Worm (Caenorhabditis elegans) whole organism, L3 larva: ENCODE data around the gene Y41E3.18.

Source experiments
- R02D3.7 ChIP-seq: fragments of 150-350 bp; optimal IDR thresholded peaks from 2 replicates; lab custom pipeline; 2014; ENCODE audit warnings: missing biosample characterization, missing genetic modification characterization
- ZK546.5 ChIP-seq: sonication (generic microtip); optimal IDR thresholded peaks from 2 replicates; lab custom pipeline; 2017; ENCODE audit warnings: missing biosample characterization, missing genetic modification characterization
- ceh-28 ChIP-seq: fragments of 150-350 bp; optimal IDR thresholded peaks from 2 replicates; lab custom pipeline; 2014; ENCODE audit warnings: missing biosample characterization, missing genetic modification reagents, missing genetic modification characterization
- ceh-82 ChIP-seq: fragments of 150-350 bp; optimal IDR thresholded peaks from 2 replicates; lab custom pipeline; 2014; ENCODE audit warnings: missing biosample characterization, missing genetic modification characterization
- egl-27 ChIP-seq: sonication (generic microtip); optimal IDR thresholded peaks from 4 replicates; lab custom pipeline; 2017; ENCODE audit warnings: missing biosample characterization, missing genetic modification reagents, missing genetic modification characterization
- egl-5 ChIP-seq: fragments of 150-350 bp; optimal IDR thresholded peaks from 2 replicates; lab custom pipeline; 2017; ENCODE audit warnings: missing biosample characterization, missing genetic modification reagents, missing genetic modification characterization, inconsistent platforms
- elt-2 ChIP-seq: sonication (generic microtip); optimal IDR thresholded peaks from 2 replicates; lab custom pipeline; 2016; ENCODE audit warnings: missing genetic modification reagents, mild to moderate bottlenecking, missing genetic modification characterization, missing compliant biosample characterization
- eor-1 ChIP-seq, 2 experiments: fragments of 150-350 bp; optimal IDR thresholded peaks; 2 replicates each; lab custom pipeline; 2014 to 2018; ENCODE audit warnings: missing biosample characterization in 2 of 2, missing genetic modification characterization in 2 of 2
- fkh-10 ChIP-seq: sonication (generic microtip); optimal IDR thresholded peaks from 2 replicates; lab custom pipeline; 2017; ENCODE audit warnings: missing biosample characterization, missing genetic modification reagents, missing genetic modification characterization
- fkh-2 ChIP-seq: fragments of 150-350 bp; optimal IDR thresholded peaks from 2 replicates; lab custom pipeline; 2014; ENCODE audit warnings: missing biosample characterization, missing genetic modification reagents, missing genetic modification characterization
- fos-1 ChIP-seq: fragments of 150-350 bp; optimal IDR thresholded peaks from 2 replicates; lab custom pipeline; 2014; ENCODE audit warnings: missing biosample characterization, missing genetic modification characterization
- hmg-11 ChIP-seq: sonication (generic microtip); optimal IDR thresholded peaks from 2 replicates; lab custom pipeline; 2016; ENCODE audit warnings: missing genetic modification characterization, missing compliant biosample characterization
- jun-1 ChIP-seq: fragments of 150-350 bp; optimal IDR thresholded peaks from 2 replicates; lab custom pipeline; 2014; ENCODE audit warnings: missing biosample characterization, missing genetic modification reagents, missing genetic modification characterization
- lin-15B ChIP-seq: fragments of 150-350 bp; optimal IDR thresholded peaks from 2 replicates; lab custom pipeline; 2014; ENCODE audit warnings: missing biosample characterization, missing genetic modification characterization
- lin-39 ChIP-seq: fragments of 150-350 bp; optimal IDR thresholded peaks from 2 replicates; lab custom pipeline; 2018; ENCODE audit warnings: missing biosample characterization, missing genetic modification reagents, missing genetic modification characterization
- lsy-12 ChIP-seq: sonication (generic microtip); optimal IDR thresholded peaks from 2 replicates; lab custom pipeline; 2016; ENCODE audit warnings: mild to moderate bottlenecking, missing genetic modification characterization, missing compliant biosample characterization
- mdl-1 ChIP-seq: fragments of 150-350 bp; optimal IDR thresholded peaks from 2 replicates; lab custom pipeline; 2014; ENCODE audit warnings: missing biosample characterization, missing genetic modification characterization
- mml-1 ChIP-seq: fragments of 150-350 bp; sonication (generic microtip); optimal IDR thresholded peaks from 3 replicates; lab custom pipeline; 2014; ENCODE audit warnings: missing biosample characterization, missing genetic modification characterization
- nfya-1 ChIP-seq: sonication (generic microtip); optimal IDR thresholded peaks from 2 replicates; lab custom pipeline; 2017; ENCODE audit warnings: missing genetic modification characterization, mild to moderate bottlenecking, missing compliant biosample characterization, antibody characterized with exemption, moderate library complexity; ENCODE audit not compliant: insufficient read depth
- nhr-11 ChIP-seq: fragments of 150-350 bp; optimal IDR thresholded peaks from 2 replicates; lab custom pipeline; 2014; ENCODE audit warnings: missing biosample characterization, missing genetic modification characterization
- nhr-12 ChIP-seq: fragments of 150-350 bp; optimal IDR thresholded peaks from 2 replicates; lab custom pipeline; 2014; ENCODE audit warnings: missing biosample characterization, missing genetic modification characterization
- nhr-23 ChIP-seq: fragments of 150-350 bp; optimal IDR thresholded peaks from 2 replicates; lab custom pipeline; 2014; ENCODE audit warnings: missing biosample characterization, missing genetic modification reagents, missing genetic modification characterization
- nhr-237 ChIP-seq: fragments of 150-350 bp; optimal IDR thresholded peaks from 2 replicates; lab custom pipeline; 2014; ENCODE audit warnings: missing biosample characterization, missing genetic modification characterization
- nhr-25 ChIP-seq: sonication (generic microtip); optimal IDR thresholded peaks from 2 replicates; lab custom pipeline; 2017; ENCODE audit warnings: missing biosample characterization, missing genetic modification characterization
- nhr-43 ChIP-seq: sonication (generic microtip); optimal IDR thresholded peaks from 2 replicates; lab custom pipeline; 2016; ENCODE audit warnings: mild to moderate bottlenecking, missing genetic modification characterization, missing compliant biosample characterization; ENCODE audit not compliant: poor library complexity, severe bottlenecking
- nhr-76 ChIP-seq: fragments of 150-350 bp; sonication (generic microtip); optimal IDR thresholded peaks from 5 replicates; lab custom pipeline; 2014; ENCODE audit warnings: missing biosample characterization, missing genetic modification characterization
- nhr-77 ChIP-seq: fragments of 150-350 bp; optimal IDR thresholded peaks from 2 replicates; lab custom pipeline; 2014; ENCODE audit warnings: missing biosample characterization, missing genetic modification characterization
- pha-4 ChIP-seq: fragments of 150-350 bp; optimal IDR thresholded peaks from 2 replicates; lab custom pipeline; 2014; ENCODE audit warnings: missing biosample characterization, missing genetic modification reagents, missing genetic modification characterization
- pqm-1 ChIP-seq: fragments of 150-350 bp; optimal IDR thresholded peaks from 2 replicates; lab custom pipeline; 2017; ENCODE audit warnings: missing biosample characterization, missing genetic modification characterization, inconsistent platforms
- sea-2 ChIP-seq: fragments of 150-350 bp; sonication (generic microtip); optimal IDR thresholded peaks from 4 replicates; lab custom pipeline; 2014; ENCODE audit warnings: missing biosample characterization, missing genetic modification reagents, missing genetic modification characterization
- skn-1 ChIP-seq: fragments of 150-350 bp; optimal IDR thresholded peaks from 2 replicates; lab custom pipeline; 2014; ENCODE audit warnings: missing biosample characterization, missing genetic modification characterization
- snpc-4 ChIP-seq: fragments of 150-350 bp; optimal IDR thresholded peaks from 2 replicates; lab custom pipeline; 2014; ENCODE audit warnings: missing biosample characterization, missing genetic modification characterization
- unc-39 ChIP-seq: sonication (generic microtip); optimal IDR thresholded peaks from 4 replicates; lab custom pipeline; 2017; ENCODE audit warnings: missing biosample characterization, missing genetic modification characterization
- unc-62 ChIP-seq: fragments of 150-350 bp; sonication (generic microtip); optimal IDR thresholded peaks from 4 replicates; lab custom pipeline; 2014; ENCODE audit warnings: missing biosample characterization, missing genetic modification reagents, missing genetic modification characterization
- zag-1 ChIP-seq: fragments of 150-350 bp; optimal IDR thresholded peaks from 2 replicates; lab custom pipeline; 2014; ENCODE audit warnings: missing biosample characterization, missing genetic modification characterization
- ztf-4 ChIP-seq: fragments of 150-350 bp; optimal IDR thresholded peaks from 2 replicates; lab custom pipeline; 2014; ENCODE audit warnings: missing biosample characterization, missing genetic modification characterization

Gene Y41E3.18

ce11 chrIV:15039477-15039876, 26.1 kb downstream of the Y41E3.18 start, which contains the start of gene hrpu-1 (continued):
- no peak for TF ChIP-seq mdl-1 (tag; lab: Kevin White, UChicago)

DNA sequence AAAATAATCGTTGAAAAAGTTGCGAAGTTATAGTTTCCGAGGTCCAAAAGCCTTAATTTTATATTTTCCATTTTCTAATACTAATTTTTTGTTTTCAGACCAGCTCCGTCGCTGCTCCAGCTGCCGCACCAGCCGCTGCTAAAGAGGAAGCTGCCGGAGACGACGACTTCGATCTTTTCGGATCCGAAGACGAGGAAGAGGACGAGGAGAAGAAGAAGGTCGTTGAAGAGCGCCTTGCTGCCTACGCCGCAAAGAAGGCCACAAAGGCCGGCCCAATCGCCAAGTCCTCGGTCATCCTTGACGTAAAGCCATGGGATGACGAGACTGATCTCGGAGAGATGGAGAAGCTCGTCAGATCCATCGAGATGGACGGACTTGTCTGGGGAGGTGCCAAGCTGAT, 26.7 kb downstream of the Y41E3.18 start:
- no peak for TF ChIP-seq skn-1
- no peak for TF ChIP-seq zag-1
- TF ChIP-seq unc-62 (GFP tag; lab: Kevin White, UChicago), result no peak
- no peak for TF ChIP-seq mml-1 (tag; lab: Kevin White, UChicago)
- TF ChIP-seq fos-1 (tag; lab: Kevin White, UChicago), result no peak
- no peak for TF ChIP-seq lin-15B (tag; lab: Kevin White, UChicago)
- TF ChIP-seq ceh-82, result no peak
- TF ChIP-seq nfya-1 (tag; lab: Kevin White, UChicago), result no peak
- no peak for TF ChIP-seq nhr-237 (tag; lab: Kevin White, UChicago)
- TF ChIP-seq ceh-28 (tag; lab: Kevin White, UChicago), result no peak
- TF ChIP-seq R02D3.7 (tag; lab: Kevin White, UChicago), result no peak
- no peak for TF ChIP-seq lin-39 (tag; lab: Kevin White, UChicago)
- TF ChIP-seq lsy-12, result no peak
- no peak for TF ChIP-seq fkh-10 (GFP tag; lab: Kevin White, UChicago)
- TF ChIP-seq snpc-4, result no peak
- no peak for TF ChIP-seq mdl-1 (tag; lab: Kevin White, UChicago)

ce11 chrIV:15037492-15037891, 28.1 kb downstream of the Y41E3.18 start:
- TF ChIP-seq unc-62 (GFP tag; lab: Kevin White, UChicago) (no peak), nhr-76 (tag; lab: Kevin White, UChicago) (no peak), ztf-4 (tag; lab: Kevin White, UChicago) (no peak), elt-2 (tag; lab: Kevin White, UChicago) (no peak), nhr-77 (tag; lab: Kevin White, UChicago) (no peak), fkh-2 (tag; lab: Kevin White, UChicago) (no peak), unc-39 (no peak), egl-27 (tag; lab: Kevin White, UChicago) (no peak), nhr-11 (tag; lab: Kevin White, UChicago) (no peak)

DNA sequence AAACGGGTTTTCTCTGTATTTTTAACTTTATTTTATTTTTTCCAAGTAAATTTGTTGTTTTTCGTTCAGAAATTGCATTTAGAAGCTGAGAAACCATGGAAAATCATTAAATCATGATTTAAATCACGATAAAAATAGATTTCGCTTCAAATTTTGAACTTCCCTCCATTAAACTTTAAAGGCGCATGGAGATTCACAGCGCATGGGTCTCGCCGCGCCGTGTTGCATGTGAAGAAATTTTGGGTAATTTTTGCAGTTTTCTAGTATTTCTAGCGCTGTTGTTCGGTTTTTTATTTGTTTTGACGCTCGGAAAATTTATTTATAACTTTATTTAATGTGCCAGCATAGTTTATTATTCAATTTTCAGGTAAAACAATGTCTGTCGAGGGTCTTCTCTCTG, 28.6 kb downstream of the Y41E3.18 start, which contains the start of gene eef-1B.2:
TSS of gene eef-1B.2 (plus strand) at position 358 of the 400 bp plus-strand sequence.
- TF ChIP-seq snpc-4 (peak; percentile 22), pha-4 (tag; lab: Kevin White, UChicago) (peak; percentile 86), nfya-1 (tag; lab: Kevin White, UChicago) (peak; percentile 85), nhr-25 (tag; lab: Kevin White, UChicago) (peak; percentile 50), lin-15B (tag; lab: Kevin White, UChicago) (peak; percentile 78), nhr-23 (tag; lab: Kevin White, UChicago) (peak; percentile 60), skn-1 (peak; percentile 75), nhr-12 (tag; lab: Kevin White, UChicago) (no peak), egl-5 (tag; lab: Kevin White, UChicago) (peak; percentile 17), nhr-43 (tag; lab: Kevin White, UChicago) (peak; percentile 3), hmg-11 (peak; percentile 33), elt-2 (tag; lab: Kevin White, UChicago) (peak; percentile 30), lin-39 (tag; lab: Kevin White, UChicago) (peak; percentile 59), R02D3.7 (tag; lab: Kevin White, UChicago) (peak; percentile 10), jun-1 (tag; lab: Kevin White, UChicago) (no peak), sea-2 (GFP tag; lab: Kevin White, UChicago) (no peak), eor-1 (tag; optimal IDR thresholded peaks at IDR 0.05; lab: Kevin White, UChicago) (no peak)

ce11 chrIV:15029565-15029964, 36.0 kb downstream of the Y41E3.18 start:
- TF ChIP-seq fkh-2 (tag; lab: Kevin White, UChicago) (no peak), pha-4 (tag; lab: Kevin White, UChicago) (no peak), ZK546.5 (tag; lab: Kevin White, UChicago) (no peak), mml-1 (tag; lab: Kevin White, UChicago) (no peak), pqm-1 (no peak)
